Worm (Caenorhabditis elegans) whole organism, late embryonic: ENCODE measurements around the gene F32D8.5.

Experiments
- ama-1 ChIP-seq: fragments of 150-350 bp; optimal IDR thresholded peaks from 2 replicates; lab custom pipeline; 2014
- ceh-2 ChIP-seq: sonication (generic microtip); optimal IDR thresholded peaks from 2 replicates; lab custom pipeline; 2016; ENCODE audit warnings: missing genotype, missing genetic modification characterization, missing compliant biosample characterization
- hlh-15 ChIP-seq: sonication (generic microtip); optimal IDR thresholded peaks from 2 replicates; lab custom pipeline; 2016; ENCODE audit warnings: missing genetic modification characterization, missing compliant biosample characterization
- lin-11 ChIP-seq: fragments of 200-800 bp; sonication (Bioruptor generic); optimal IDR thresholded peaks from 2 replicates; lab custom pipeline; 2018; ENCODE audit warnings: mild to moderate bottlenecking, missing genetic modification characterization, missing compliant biosample characterization
- nfya-1 ChIP-seq: sonication (generic microtip); optimal IDR thresholded peaks from 2 replicates; lab custom pipeline; 2017; ENCODE audit warnings: missing genetic modification characterization, mild to moderate bottlenecking, missing compliant biosample characterization, antibody characterized with exemption, moderate library complexity
- pag-3 ChIP-seq: sonication (generic microtip); optimal IDR thresholded peaks from 2 replicates; lab custom pipeline; 2016; ENCODE audit warnings: missing compliant biosample characterization, missing genetic modification characterization, borderline replicate concordance
- pqm-1 ChIP-seq: sonication (generic microtip); optimal IDR thresholded peaks from 2 replicates; lab custom pipeline; 2016; ENCODE audit warnings: missing genetic modification characterization, missing compliant biosample characterization
- ref-2 ChIP-seq: sonication (generic microtip); optimal IDR thresholded peaks from 2 replicates; lab custom pipeline; 2016; ENCODE audit warnings: missing genetic modification characterization, missing compliant biosample characterization
- syd-9 ChIP-seq: sonication (generic microtip); optimal IDR thresholded peaks from 2 replicates; lab custom pipeline; 2016; ENCODE audit warnings: mild to moderate bottlenecking, missing genetic modification characterization, moderate library complexity, missing compliant biosample characterization
- ttx-3 ChIP-seq: sonication (generic microtip); optimal IDR thresholded peaks from 2 replicates; lab custom pipeline; 2016; ENCODE audit warnings: missing genetic modification reagents, missing genetic modification characterization, missing compliant biosample characterization

DNA sequence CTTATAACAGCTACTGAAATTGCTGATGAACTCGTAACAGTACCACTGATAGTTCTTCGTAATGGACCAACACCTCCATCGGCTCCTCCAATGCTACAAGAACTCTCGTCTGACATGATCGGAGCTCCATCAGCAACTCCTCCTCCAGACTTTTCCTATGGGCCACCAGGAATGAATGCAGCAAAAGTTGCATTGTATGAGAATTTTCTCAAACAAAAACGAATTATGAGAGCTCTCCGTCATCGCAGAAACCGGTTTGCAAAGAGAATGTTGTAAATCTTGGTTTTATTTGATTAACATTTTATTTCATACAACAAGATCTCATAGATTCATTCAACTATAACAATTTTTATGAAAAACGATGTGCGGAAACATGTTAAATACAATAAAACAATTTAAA, 7.0 kb upstream of the F32D8.5 start:
- TF ChIP-seq ama-1 (no peak), syd-9 (no peak), ceh-2 (no peak), ttx-3 (tag; lab: Kevin White, UChicago) (no peak), pqm-1 (tag; lab: Kevin White, UChicago) (no peak), lin-11 (tag; lab: Kevin White, UChicago) (no peak), nfya-1 (tag; lab: Kevin White, UChicago) (no peak), hlh-15 (no peak), ref-2 (tag; lab: Kevin White, UChicago) (no peak), pag-3 (tag; lab: Kevin White, UChicago) (no peak)
